Worm (Caenorhabditis elegans) whole organism, midembryonic: ENCODE measurements around the gene clec-168.

Experiments
- flt-1 ChIP-seq: fragments of 200-800 bp; sonication (Bioruptor generic); IDR thresholded peaks from 2 replicates; pipeline ENCODE4 v1.3.6; 2022; ENCODE audit warnings: missing genetic modification characterization, missing compliant biosample characterization
- klf-2 ChIP-seq: fragments of 200-800 bp; sonication (Bioruptor generic); conservative IDR thresholded peaks from 2 replicates; pipeline ENCODE4 v1.3.6; 2022; ENCODE audit warnings: missing genetic modification reagents, missing genetic modification characterization, missing compliant biosample characterization
- ref-1 ChIP-seq: fragments of 200-800 bp; sonication (Bioruptor generic); conservative IDR thresholded peaks from 2 replicates; pipeline ENCODE4 v1.3.6; 2022; ENCODE audit warnings: missing genetic modification reagents, missing genetic modification characterization, missing compliant biosample characterization
- ztf-23 ChIP-seq: fragments of 200-800 bp; sonication (Bioruptor generic); IDR thresholded peaks from 2 replicates; pipeline ENCODE4 v1.3.6; 2022; ENCODE audit warnings: missing genetic modification reagents, missing genetic modification characterization, missing compliant biosample characterization
- ztf-29 ChIP-seq: fragments of 200-800 bp; sonication (Bioruptor generic); IDR thresholded peaks from 2 replicates; pipeline ENCODE4 v1.3.6; 2022; ENCODE audit warnings: missing genetic modification reagents, missing genetic modification characterization, missing compliant biosample characterization

DNA sequence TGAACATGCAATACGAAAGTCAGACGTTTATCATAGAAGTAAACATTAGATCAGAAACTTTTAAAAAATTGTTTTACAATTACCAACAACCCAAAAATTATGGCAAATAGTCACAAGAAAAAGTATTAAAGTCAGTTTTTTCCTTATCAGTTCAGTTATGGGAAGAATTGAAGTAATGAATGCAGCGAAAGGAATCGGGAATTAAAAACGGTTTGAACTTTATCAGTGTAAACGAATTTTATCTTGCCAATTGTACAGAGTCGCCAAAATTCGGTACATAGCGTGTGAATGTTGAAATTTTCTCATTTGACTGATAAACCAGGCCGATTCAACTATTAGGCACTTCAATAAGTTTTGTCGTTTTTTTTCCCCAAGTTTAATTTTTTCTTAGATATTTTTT lies 9.4 kb downstream of the clec-168 start:
- no peak for TF ChIP-seq ztf-23 (GFP tag; lab: Robert Waterston, UW)
- TF ChIP-seq ref-1 = no peak
- no peak for TF ChIP-seq flt-1 (GFP tag; lab: Robert Waterston, UW)
- TF ChIP-seq ztf-29 = no peak
- TF ChIP-seq klf-2 (GFP tag; lab: Robert Waterston, UW) = no peak
